Worm (Caenorhabditis elegans): ENCODE data around the gene Y40C5A.4.
A peak's percentile ranks its signal among the peaks of the same experiment; 100 is the strongest.

- TF ChIP-seq him-1 (tag; optimal IDR thresholded peaks at IDR 0.05) (no peak), dao-5 (tag; optimal IDR thresholded peaks at IDR 0.05) (no peak), W03F9.2 (tag; optimal IDR thresholded peaks at IDR 0.05) (peak; percentile 57)
Measured at ce11 chrIV:7313962-7314361, 50.9 kb downstream of the Y40C5A.4 start.

Data from whole organism, L4/young adult.